Worm (Caenorhabditis elegans) whole organism, young adult: ENCODE measurements around the gene C46C11.3.

Experiments used
- B0035.1 ChIP-seq: sonication (generic microtip); optimal IDR thresholded peaks from 2 replicates; lab custom pipeline; 2016; ENCODE audit warnings: missing genetic modification characterization, mild to moderate bottlenecking, missing compliant biosample characterization, missing genotype, missing genetic modification reagents
- B0261.1 ChIP-seq: sonication (generic microtip); optimal IDR thresholded peaks from 2 replicates; lab custom pipeline; 2016; ENCODE audit warnings: mild to moderate bottlenecking, missing genetic modification characterization, moderate library complexity, missing compliant biosample characterization
- C06A6.2 ChIP-seq: fragments of 200-800 bp; sonication (Bioruptor generic); conservative IDR thresholded peaks from 2 replicates; pipeline ENCODE4 v1.3.6; 2022; ENCODE audit warnings: missing genetic modification characterization, missing compliant biosample characterization
- C17E4.6 ChIP-seq: fragments of 200-800 bp; sonication (Bioruptor generic); IDR thresholded peaks from 2 replicates; pipeline ENCODE4 v1.3.6; 2022; ENCODE audit warnings: missing genetic modification reagents, missing genetic modification characterization, missing compliant biosample characterization
- F33H1.4 ChIP-seq: fragments of 200-800 bp; sonication (Bioruptor generic); IDR thresholded peaks from 2 replicates; pipeline ENCODE4 v1.3.6; 2022; ENCODE audit warnings: missing genetic modification reagents, missing genetic modification characterization, missing compliant biosample characterization
- K11D2.4 ChIP-seq: fragments of 200-800 bp; sonication (Bioruptor generic); IDR thresholded peaks from 2 replicates; pipeline ENCODE4 v1.3.6; 2022; ENCODE audit warnings: missing genetic modification reagents, missing genetic modification characterization, missing compliant biosample characterization
- Y53F4B.3 ChIP-seq: fragments of 200-800 bp; sonication (Bioruptor generic); IDR thresholded peaks from 2 replicates; pipeline ENCODE4 v1.3.6; 2022; ENCODE audit warnings: missing genetic modification reagents, missing genetic modification characterization, missing compliant biosample characterization
- Y53G8AR.9 ChIP-seq: fragments of 200-800 bp; sonication (Bioruptor generic); conservative IDR thresholded peaks from 2 replicates; pipeline ENCODE4 v1.3.6; 2022; ENCODE audit warnings: missing genetic modification reagents, missing genetic modification characterization, missing compliant biosample characterization
- Y79H2A.3 ChIP-seq: fragments of 200-800 bp; sonication (Bioruptor generic); conservative IDR thresholded peaks from 2 replicates; pipeline ENCODE4 v1.3.6; 2022; ENCODE audit warnings: missing genetic modification reagents, missing genetic modification characterization, missing compliant biosample characterization
- atf-7 ChIP-seq: sonication (generic microtip); optimal IDR thresholded peaks from 2 replicates; lab custom pipeline; 2017; ENCODE audit warnings: mild to moderate bottlenecking, missing genetic modification characterization, missing compliant biosample characterization
- attf-3 ChIP-seq: fragments of 200-800 bp; sonication (Bioruptor generic); conservative IDR thresholded peaks from 2 replicates; pipeline ENCODE4 v1.3.6; 2022; ENCODE audit warnings: missing genetic modification reagents, missing genetic modification characterization, missing compliant biosample characterization
- attf-5 ChIP-seq: fragments of 200-800 bp; sonication (Bioruptor generic); optimal IDR thresholded peaks from 2 replicates; lab custom pipeline; 2018; ENCODE audit warnings: mild to moderate bottlenecking, missing genetic modification characterization, missing compliant biosample characterization
- attf-6 ChIP-seq: fragments of 200-800 bp; sonication (Bioruptor generic); IDR thresholded peaks from 2 replicates; pipeline ENCODE4 v1.3.6; 2022; ENCODE audit warnings: missing genetic modification reagents, missing genetic modification characterization, missing compliant biosample characterization
- ccch-3 ChIP-seq: fragments of 200-800 bp; sonication (Bioruptor generic); optimal IDR thresholded peaks from 2 replicates; lab custom pipeline; 2018; ENCODE audit warnings: mild to moderate bottlenecking, missing genetic modification characterization, missing compliant biosample characterization
- cebp-1 ChIP-seq, 2 experiments: fragments of 200-800 bp in 1 of 2; sonication (Bioruptor generic) in 1 of 2; sonication (generic microtip) in 1 of 2; IDR thresholded peaks in 1 of 2; optimal IDR thresholded peaks in 1 of 2; 2 replicates each; pipeline versions ENCODE4 v1.3.6 to Lab custom; 2017 to 2022; ENCODE audit warnings: missing compliant biosample characterization in 2 of 2, missing genetic modification characterization in 2 of 2, mild to moderate bottlenecking in 1 of 2, missing genetic modification reagents in 1 of 2, moderate library complexity in 1 of 2
- cebp-2 ChIP-seq: fragments of 200-800 bp; sonication (Bioruptor generic); IDR thresholded peaks from 2 replicates; pipeline ENCODE4 v1.3.6; 2022; ENCODE audit warnings: missing genetic modification characterization, missing compliant biosample characterization
- ceh-40 ChIP-seq: fragments of 200-800 bp; sonication (Bioruptor generic); IDR thresholded peaks from 2 replicates; pipeline ENCODE4 v1.3.6; 2022; ENCODE audit warnings: missing genetic modification characterization, missing compliant biosample characterization
- ceh-79 ChIP-seq: sonication (generic microtip); optimal IDR thresholded peaks from 2 replicates; lab custom pipeline; 2017; ENCODE audit warnings: mild to moderate bottlenecking, missing genetic modification characterization, missing compliant biosample characterization
- dpl-1 ChIP-seq: fragments of 150-350 bp; optimal IDR thresholded peaks from 2 replicates; lab custom pipeline; 2014; ENCODE audit warnings: missing biosample characterization, missing genetic modification reagents, missing genetic modification characterization
- him-1 ChIP-seq: sonication (generic microtip); optimal IDR thresholded peaks from 2 replicates; lab custom pipeline; 2016; ENCODE audit warnings: missing genotype, missing genetic modification reagents, missing genetic modification characterization, missing compliant biosample characterization
- hmg-1.2 ChIP-seq: fragments of 200-800 bp; sonication (Bioruptor generic); IDR thresholded peaks from 2 replicates; pipeline ENCODE4 v1.3.6; 2022; ENCODE audit warnings: missing genetic modification reagents, missing genetic modification characterization, missing compliant biosample characterization
- lir-1 ChIP-seq: fragments of 200-800 bp; sonication (Bioruptor generic); conservative IDR thresholded peaks from 2 replicates; pipeline ENCODE4 v1.3.6; 2022; ENCODE audit warnings: missing genetic modification reagents, missing genetic modification characterization, missing compliant biosample characterization
- mel-28 ChIP-seq: sonication (generic microtip); optimal IDR thresholded peaks from 2 replicates; lab custom pipeline; 2016; ENCODE audit warnings: borderline replicate concordance, mild to moderate bottlenecking, missing genetic modification characterization, missing compliant biosample characterization
- nfya-2 ChIP-seq: fragments of 200-800 bp; sonication (Bioruptor generic); IDR thresholded peaks from 2 replicates; pipeline ENCODE4 v1.3.6; 2022; ENCODE audit warnings: missing genetic modification reagents, missing genetic modification characterization, missing compliant biosample characterization
- nhr-120 ChIP-seq: fragments of 200-800 bp; sonication (Bioruptor generic); IDR thresholded peaks from 2 replicates; pipeline ENCODE4 v1.3.6; 2022; ENCODE audit warnings: missing genetic modification characterization, missing compliant biosample characterization
- nhr-27 ChIP-seq: fragments of 200-800 bp; sonication (Bioruptor generic); optimal IDR thresholded peaks from 2 replicates; lab custom pipeline; 2018; ENCODE audit warnings: mild to moderate bottlenecking, missing genetic modification characterization, moderate library complexity, missing compliant biosample characterization
- pbrm-1 ChIP-seq: fragments of 200-800 bp; sonication (Bioruptor generic); IDR thresholded peaks from 2 replicates; pipeline ENCODE4 v1.3.6; 2022; ENCODE audit warnings: missing genetic modification reagents, missing genetic modification characterization, missing compliant biosample characterization
- rpc-1 ChIP-seq, 2 experiments: fragments of 150-350 bp in 1 of 2; sonication (generic microtip) in 1 of 2; optimal IDR thresholded peaks; 2 replicates each; lab custom pipeline; 2014 to 2018; ENCODE audit warnings: missing biosample characterization in 1 of 2, missing genetic modification characterization in 1 of 2, missing genetic modification reagents in 1 of 2, missing genotype in 1 of 2
- snpc-1.3 ChIP-seq: sonication (generic microtip); optimal IDR thresholded peaks from 2 replicates; lab custom pipeline; 2017; ENCODE audit warnings: missing genetic modification characterization, mild to moderate bottlenecking, missing compliant biosample characterization, antibody characterized with exemption, moderate library complexity, missing genotype, missing genetic modification reagents; ENCODE audit not compliant: insufficient read depth
- somi-1 ChIP-seq: fragments of 200-800 bp; sonication (Bioruptor generic); optimal IDR thresholded peaks from 2 replicates; lab custom pipeline; 2018; ENCODE audit warnings: mild to moderate bottlenecking, missing genetic modification characterization, missing compliant biosample characterization
- tlf-1 ChIP-seq: fragments of 200-800 bp; sonication (Bioruptor generic); optimal IDR thresholded peaks from 2 replicates; lab custom pipeline; 2018; ENCODE audit warnings: mild to moderate bottlenecking, missing genetic modification characterization, missing compliant biosample characterization
- unc-130 ChIP-seq: sonication (generic microtip); optimal IDR thresholded peaks from 2 replicates; lab custom pipeline; 2016; ENCODE audit warnings: missing genetic modification reagents, missing genetic modification characterization, missing compliant biosample characterization
- zim-3 ChIP-seq: sonication (generic microtip); optimal IDR thresholded peaks from 2 replicates; lab custom pipeline; 2017; ENCODE audit warnings: mild to moderate bottlenecking, missing genetic modification characterization, moderate library complexity, missing compliant biosample characterization
- ztf-18 ChIP-seq: sonication (generic microtip); optimal IDR thresholded peaks from 2 replicates; lab custom pipeline; 2016; ENCODE audit warnings: missing genotype, mild to moderate bottlenecking, missing genetic modification characterization, missing compliant biosample characterization
- ztf-22 ChIP-seq: fragments of 200-800 bp; sonication (Bioruptor generic); optimal IDR thresholded peaks from 2 replicates; lab custom pipeline; 2018; ENCODE audit warnings: mild to moderate bottlenecking, missing genetic modification characterization, moderate library complexity, missing compliant biosample characterization
- ztf-26 ChIP-seq: sonication (generic microtip); optimal IDR thresholded peaks from 2 replicates; lab custom pipeline; 2017; ENCODE audit warnings: missing genetic modification characterization, missing compliant biosample characterization
- ztf-28 ChIP-seq: fragments of 200-800 bp; sonication (Bioruptor generic); IDR thresholded peaks from 2 replicates; pipeline ENCODE4 v1.3.6; 2022; ENCODE audit warnings: missing genetic modification reagents, missing genetic modification characterization, missing compliant biosample characterization

Gene C46C11.3

DNA sequence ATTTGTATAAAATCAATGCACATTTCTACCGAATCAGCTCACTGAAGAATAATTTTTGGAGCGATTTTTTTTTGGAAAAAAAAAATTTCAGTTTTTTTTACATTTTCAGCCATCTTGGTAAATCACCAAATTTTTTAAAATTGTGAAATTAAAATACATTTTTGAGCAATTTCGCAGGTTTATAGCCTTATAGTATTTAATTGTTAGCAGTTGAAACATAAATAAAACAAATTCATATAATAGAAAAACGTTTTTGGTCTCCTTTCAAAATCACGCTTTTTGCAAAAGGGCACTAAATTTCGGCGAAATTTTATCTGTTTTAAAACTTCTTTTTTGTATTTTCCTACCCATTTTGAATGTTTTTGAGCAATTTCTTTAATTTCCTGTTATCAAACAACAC, 43.5 kb upstream of the C46C11.3 start:
- TF ChIP-seq atf-7 (tag; lab: Kevin White, UChicago) (no peak), snpc-1.3 (tag; lab: Kevin White, UChicago) (no peak), pbrm-1 (GFP tag; lab: Robert Waterston, UW) (no peak), K11D2.4 (GFP tag; lab: Robert Waterston, UW) (no peak), cebp-2 (GFP tag; lab: Robert Waterston, UW) (no peak), dpl-1 (GFP tag; lab: Kevin White, UChicago) (no peak), ztf-22 (GFP tag; lab: Kevin White, UChicago) (no peak), nhr-120 (GFP tag; lab: Robert Waterston, UW) (no peak), attf-3 (no peak), tlf-1 (GFP tag; lab: Kevin White, UChicago) (no peak), ccch-3 (GFP tag; lab: Kevin White, UChicago) (no peak), C17E4.6 (GFP tag; lab: Robert Waterston, UW) (no peak), lir-1 (GFP tag; lab: Robert Waterston, UW) (no peak), B0261.1 (tag; lab: Kevin White, UChicago) (no peak), C06A6.2 (GFP tag; lab: Robert Waterston, UW) (no peak), Y79H2A.3 (GFP tag; lab: Robert Waterston, UW) (no peak), him-1 (tag; lab: Kevin White, UChicago) (no peak), mel-28 (tag; lab: Kevin White, UChicago) (no peak), cebp-1 (GFP tag; IDR thresholded peaks at IDR 0.05; lab: Robert Waterston, UW) (no peak), cebp-1 (tag; optimal IDR thresholded peaks at IDR 0.05; lab: Kevin White, UChicago) (no peak), nhr-27 (tag; lab: Kevin White, UChicago) (no peak)
- TF ChIP-seq, all 124 proteins: peak for 0

DNA sequence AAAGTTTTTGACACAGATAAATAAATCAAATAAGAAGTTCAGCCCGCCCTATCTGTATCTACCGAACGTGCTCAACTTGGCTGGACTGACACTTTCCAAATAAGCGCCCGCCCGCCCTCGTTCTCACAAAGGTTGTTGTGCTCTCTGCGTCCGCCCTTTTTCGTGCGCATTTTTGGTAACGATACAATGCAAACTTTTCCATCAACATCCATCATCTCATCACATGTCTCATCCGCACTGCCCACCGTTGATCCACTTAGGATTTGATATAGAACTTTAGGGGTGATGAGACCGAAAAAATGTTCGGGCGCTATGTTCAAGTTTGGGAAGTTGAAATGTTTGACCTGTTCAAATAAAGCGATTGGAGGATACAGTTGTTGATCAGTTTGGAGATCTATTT, 36.5 kb upstream of the C46C11.3 start, which contains the start of gene C05E11.7:
C05E11.7 (minus strand) TSS at position 101 of the 400 bp plus-strand sequence.
- TF ChIP-seq hmg-1.2 (no peak), attf-5 (GFP tag; lab: Kevin White, UChicago) (no peak)
- TF ChIP-seq, all 124 proteins: peak for 0

DNA sequence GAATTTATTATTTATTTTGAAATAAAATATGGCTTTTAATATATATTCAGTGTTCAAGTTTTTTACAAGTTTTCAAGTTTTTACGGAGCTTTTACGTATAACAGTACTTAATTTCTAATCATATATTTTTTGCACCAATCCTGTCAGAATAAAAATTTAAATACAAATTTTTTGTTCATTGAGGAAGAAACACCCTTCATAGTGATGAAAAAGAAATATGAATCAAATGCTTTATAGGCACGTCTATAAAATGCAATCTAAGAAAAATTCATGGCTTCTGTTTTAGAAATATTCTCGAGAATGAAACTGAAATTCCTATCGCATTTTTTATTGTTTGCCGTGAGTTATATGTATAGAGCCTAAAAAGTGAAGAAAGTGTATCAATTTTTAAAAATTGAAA, 35.5 kb upstream of the C46C11.3 start, which contains the start of gene C05E11.2:
C05E11.2 (plus strand) TSS at position 301 of the 400 bp plus-strand sequence.
- TF ChIP-seq nhr-120 (GFP tag; lab: Robert Waterston, UW) (no peak), ztf-18 (tag; lab: Kevin White, UChicago) (no peak), B0035.1 (tag; lab: Kevin White, UChicago) (no peak), attf-6 (GFP tag; lab: Robert Waterston, UW) (no peak), him-1 (tag; lab: Kevin White, UChicago) (no peak), nfya-2 (no peak), zim-3 (no peak), rpc-1 (optimal IDR thresholded peaks at IDR 0.05; lab: Kevin White, UChicago) (no peak), rpc-1 (tag; optimal IDR thresholded peaks at IDR 0.05; lab: Kevin White, UChicago) (no peak), ztf-28 (no peak), Y53F4B.3 (GFP tag; lab: Robert Waterston, UW) (no peak), ztf-26 (no peak), ceh-79 (tag; lab: Kevin White, UChicago) (no peak), ceh-40 (GFP tag; lab: Robert Waterston, UW) (no peak), unc-130 (GFP tag; lab: Kevin White, UChicago) (no peak), K11D2.4 (GFP tag; lab: Robert Waterston, UW) (no peak), F33H1.4 (GFP tag; lab: Robert Waterston, UW) (no peak), Y53G8AR.9 (no peak), hmg-1.2 (no peak), somi-1 (GFP tag; lab: Kevin White, UChicago) (no peak)
